Worm (Caenorhabditis elegans) whole organism, L3 larva: ENCODE results near the gene F14D2.11.

Source experiments
- elt-1 ChIP-seq: fragments of 150-350 bp; optimal IDR thresholded peaks from 2 replicates; lab custom pipeline; 2014; ENCODE audit warnings: missing biosample characterization, missing genetic modification characterization
- jun-1 ChIP-seq: fragments of 150-350 bp; optimal IDR thresholded peaks from 2 replicates; lab custom pipeline; 2014; ENCODE audit warnings: missing biosample characterization, missing genetic modification reagents, missing genetic modification characterization
- nhr-12 ChIP-seq: fragments of 150-350 bp; optimal IDR thresholded peaks from 2 replicates; lab custom pipeline; 2014; ENCODE audit warnings: missing biosample characterization, missing genetic modification characterization
- nhr-25 ChIP-seq: sonication (generic microtip); optimal IDR thresholded peaks from 2 replicates; lab custom pipeline; 2017; ENCODE audit warnings: missing biosample characterization, missing genetic modification characterization
- nhr-43 ChIP-seq: sonication (generic microtip); optimal IDR thresholded peaks from 2 replicates; lab custom pipeline; 2016; ENCODE audit warnings: mild to moderate bottlenecking, missing genetic modification characterization, missing compliant biosample characterization; ENCODE audit not compliant: poor library complexity, severe bottlenecking
- pha-4 ChIP-seq: fragments of 150-350 bp; optimal IDR thresholded peaks from 2 replicates; lab custom pipeline; 2014; ENCODE audit warnings: missing biosample characterization, missing genetic modification reagents, missing genetic modification characterization
- snpc-4 ChIP-seq: fragments of 150-350 bp; optimal IDR thresholded peaks from 2 replicates; lab custom pipeline; 2014; ENCODE audit warnings: missing biosample characterization, missing genetic modification characterization
- tbx-2 ChIP-seq: sonication (generic microtip); optimal IDR thresholded peaks from 2 replicates; lab custom pipeline; 2016; ENCODE audit warnings: mild to moderate bottlenecking, missing genetic modification characterization, missing compliant biosample characterization
- unc-39 ChIP-seq: sonication (generic microtip); optimal IDR thresholded peaks from 4 replicates; lab custom pipeline; 2017; ENCODE audit warnings: missing biosample characterization, missing genetic modification characterization
- unc-62 ChIP-seq: fragments of 150-350 bp; sonication (generic microtip); optimal IDR thresholded peaks from 4 replicates; lab custom pipeline; 2014; ENCODE audit warnings: missing biosample characterization, missing genetic modification reagents, missing genetic modification characterization
- ztf-4 ChIP-seq: fragments of 150-350 bp; optimal IDR thresholded peaks from 2 replicates; lab custom pipeline; 2014; ENCODE audit warnings: missing biosample characterization, missing genetic modification characterization

DNA sequence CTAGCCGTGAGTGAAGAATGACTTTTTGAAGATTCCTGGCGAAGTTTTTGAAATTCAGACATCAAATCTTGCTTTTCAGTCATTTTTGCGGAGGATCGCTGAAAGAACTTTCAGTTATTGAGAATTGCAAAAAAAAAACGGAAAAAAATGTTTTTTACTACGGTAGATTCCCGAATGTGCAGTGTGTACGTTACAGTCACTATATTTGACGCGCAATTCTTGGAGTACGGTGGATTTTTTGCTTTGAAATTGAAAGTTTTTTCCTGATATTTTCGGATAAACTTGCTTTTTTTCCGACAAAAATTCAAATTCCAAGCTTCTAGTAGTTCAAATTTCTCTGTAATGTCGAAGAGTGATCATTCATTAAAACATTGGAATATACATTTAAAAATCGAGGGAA, at the start of gene F14D2.11:
- TF ChIP-seq unc-62 (GFP tag; lab: Kevin White, UChicago): no peak
- no peak for TF ChIP-seq unc-39
- TF ChIP-seq snpc-4: no peak
- TF ChIP-seq nhr-25 (tag; lab: Kevin White, UChicago): no peak
- TF ChIP-seq nhr-12 (tag; lab: Kevin White, UChicago): no peak
- no peak for TF ChIP-seq ztf-4 (tag; lab: Kevin White, UChicago)
- no peak for TF ChIP-seq nhr-43 (tag; lab: Kevin White, UChicago)
- no peak for TF ChIP-seq jun-1 (tag; lab: Kevin White, UChicago)
- no peak for TF ChIP-seq elt-1 (tag; lab: Kevin White, UChicago)
- no peak for TF ChIP-seq pha-4 (tag; lab: Kevin White, UChicago)
- no peak for TF ChIP-seq tbx-2 (tag; lab: Kevin White, UChicago)
